Worm (Caenorhabditis elegans) whole organism, L2 larva: ENCODE measurements around the gene srbc-37.
A peak's percentile ranks its signal among the peaks of the same experiment; 100 is the strongest.

Experiments used
- C34F6.9 ChIP-seq: fragments of 150-350 bp; optimal IDR thresholded peaks from 2 replicates; lab custom pipeline; 2014; ENCODE audit warnings: missing biosample characterization, missing genetic modification characterization
- F13H6.1 ChIP-seq: sonication (generic microtip); optimal IDR thresholded peaks from 2 replicates; lab custom pipeline; 2016; ENCODE audit warnings: missing genetic modification characterization, missing compliant biosample characterization
- R02D3.7 ChIP-seq: fragments of 150-350 bp; optimal IDR thresholded peaks from 2 replicates; lab custom pipeline; 2014; ENCODE audit warnings: missing biosample characterization, missing genetic modification characterization
- Y55F3AM.14 ChIP-seq: fragments of 200-800 bp; sonication (Bioruptor generic); optimal IDR thresholded peaks from 2 replicates; lab custom pipeline; 2018; ENCODE audit warnings: mild to moderate bottlenecking, missing genetic modification characterization, missing compliant biosample characterization
- ZK546.5 ChIP-seq: sonication (generic microtip); optimal IDR thresholded peaks from 2 replicates; lab custom pipeline; 2017; ENCODE audit warnings: missing biosample characterization, missing genetic modification characterization
- alr-1 ChIP-seq: fragments of 150-350 bp; optimal IDR thresholded peaks from 2 replicates; lab custom pipeline; 2014; ENCODE audit warnings: missing biosample characterization, missing genetic modification characterization
- ama-1 ChIP-seq: fragments of 150-350 bp; optimal IDR thresholded peaks from 2 replicates; lab custom pipeline; 2018; ENCODE audit warnings: inconsistent platforms
- blmp-1 ChIP-seq: sonication (generic microtip); optimal IDR thresholded peaks from 2 replicates; lab custom pipeline; 2017; ENCODE audit warnings: missing genetic modification characterization, mild to moderate bottlenecking, missing compliant biosample characterization, antibody characterized with exemption, moderate library complexity; ENCODE audit not compliant: insufficient read depth
- ceh-16 ChIP-seq: fragments of 150-350 bp; optimal IDR thresholded peaks from 2 replicates; lab custom pipeline; 2014; ENCODE audit warnings: missing biosample characterization, missing genetic modification characterization
- ceh-82 ChIP-seq: fragments of 150-350 bp; optimal IDR thresholded peaks from 2 replicates; lab custom pipeline; 2014; ENCODE audit warnings: missing biosample characterization, missing genetic modification characterization
- crh-2 ChIP-seq: sonication (generic microtip); optimal IDR thresholded peaks from 2 replicates; lab custom pipeline; 2017; ENCODE audit warnings: missing biosample characterization, missing genetic modification characterization
- dmd-4 ChIP-seq: sonication (generic microtip); optimal IDR thresholded peaks from 2 replicates; lab custom pipeline; 2017; ENCODE audit warnings: missing biosample characterization, missing genetic modification characterization
- elt-1 ChIP-seq: fragments of 150-350 bp; optimal IDR thresholded peaks from 2 replicates; lab custom pipeline; 2014; ENCODE audit warnings: missing biosample characterization, missing genetic modification characterization
- elt-3 ChIP-seq: sonication (generic microtip); optimal IDR thresholded peaks from 2 replicates; lab custom pipeline; 2017; ENCODE audit warnings: missing biosample characterization, missing genetic modification characterization
- fos-1 ChIP-seq: fragments of 150-350 bp; optimal IDR thresholded peaks from 2 replicates; lab custom pipeline; 2014; ENCODE audit warnings: missing biosample characterization, missing genetic modification characterization
- gmeb-1 ChIP-seq: fragments of 150-350 bp; optimal IDR thresholded peaks from 2 replicates; lab custom pipeline; 2014; ENCODE audit warnings: missing biosample characterization, missing genetic modification characterization
- lin-11 ChIP-seq: fragments of 150-350 bp; sonication (generic microtip); optimal IDR thresholded peaks from 2 replicates; lab custom pipeline; 2014; ENCODE audit warnings: missing biosample characterization, missing genetic modification characterization, inconsistent platforms, mixed read lengths
- lin-13 ChIP-seq: fragments of 150-350 bp; optimal IDR thresholded peaks from 2 replicates; lab custom pipeline; 2014; ENCODE audit warnings: missing biosample characterization, missing genetic modification reagents, missing genetic modification characterization
- lsy-2 ChIP-seq, 2 experiments: fragments of 150-350 bp in 1 of 2; sonication (generic microtip) in 1 of 2; optimal IDR thresholded peaks; 2 replicates each; lab custom pipeline; 2014 to 2017; ENCODE audit warnings: missing biosample characterization in 2 of 2, missing genetic modification characterization in 2 of 2
- mab-5 ChIP-seq: fragments of 150-350 bp; optimal IDR thresholded peaks from 2 replicates; lab custom pipeline; 2014; ENCODE audit warnings: missing biosample characterization, missing genetic modification characterization
- mbf-1 ChIP-seq: sonication (generic microtip); optimal IDR thresholded peaks from 2 replicates; lab custom pipeline; 2017; ENCODE audit warnings: missing biosample characterization, missing genetic modification characterization
- mdl-1 ChIP-seq, 2 experiments: fragments of 150-350 bp in 1 of 2; sonication (generic microtip) in 1 of 2; optimal IDR thresholded peaks; 2 replicates each; lab custom pipeline; 2017; ENCODE audit warnings: missing biosample characterization in 2 of 2, missing genetic modification characterization in 2 of 2
- nhr-10 ChIP-seq: sonication (generic microtip); optimal IDR thresholded peaks from 2 replicates; lab custom pipeline; 2017; ENCODE audit warnings: missing biosample characterization, missing genetic modification characterization
- nhr-11 ChIP-seq: fragments of 150-350 bp; optimal IDR thresholded peaks from 2 replicates; lab custom pipeline; 2014; ENCODE audit warnings: missing biosample characterization, missing genetic modification characterization
- nhr-12 ChIP-seq: fragments of 150-350 bp; optimal IDR thresholded peaks from 2 replicates; lab custom pipeline; 2014; ENCODE audit warnings: missing biosample characterization, missing genetic modification characterization
- nhr-129 ChIP-seq: fragments of 150-350 bp; optimal IDR thresholded peaks from 2 replicates; lab custom pipeline; 2014; ENCODE audit warnings: missing biosample characterization, missing genetic modification characterization
- nhr-21 ChIP-seq: fragments of 150-350 bp; optimal IDR thresholded peaks from 2 replicates; lab custom pipeline; 2014; ENCODE audit warnings: missing biosample characterization, missing genetic modification characterization
- nhr-23 ChIP-seq: fragments of 150-350 bp; optimal IDR thresholded peaks from 2 replicates; lab custom pipeline; 2014; ENCODE audit warnings: missing biosample characterization, missing genetic modification reagents, missing genetic modification characterization
- nhr-237 ChIP-seq: fragments of 150-350 bp; optimal IDR thresholded peaks from 2 replicates; lab custom pipeline; 2014; ENCODE audit warnings: missing biosample characterization, missing genetic modification characterization
- nhr-25 ChIP-seq: fragments of 150-350 bp; sonication (generic microtip); optimal IDR thresholded peaks from 3 replicates; lab custom pipeline; 2014; ENCODE audit warnings: missing biosample characterization, missing genetic modification characterization
- nhr-6 ChIP-seq: fragments of 150-350 bp; optimal IDR thresholded peaks from 2 replicates; lab custom pipeline; 2014; ENCODE audit warnings: missing biosample characterization, missing genetic modification characterization
- nhr-77 ChIP-seq: fragments of 150-350 bp; optimal IDR thresholded peaks from 2 replicates; lab custom pipeline; 2014; ENCODE audit warnings: missing biosample characterization, missing genetic modification characterization
- peb-1 ChIP-seq: fragments of 150-350 bp; optimal IDR thresholded peaks from 2 replicates; lab custom pipeline; 2014; ENCODE audit warnings: missing biosample characterization, missing genetic modification characterization
- sem-4 ChIP-seq: fragments of 150-350 bp; optimal IDR thresholded peaks from 2 replicates; lab custom pipeline; 2014; ENCODE audit warnings: missing biosample characterization, missing genetic modification reagents, missing genetic modification characterization
- skn-1 ChIP-seq: sonication (generic microtip); optimal IDR thresholded peaks from 2 replicates; lab custom pipeline; 2017; ENCODE audit warnings: missing biosample characterization, missing genetic modification characterization
- sma-3 ChIP-seq: sonication (generic microtip); optimal IDR thresholded peaks from 2 replicates; lab custom pipeline; 2016; ENCODE audit warnings: missing genetic modification reagents, missing genetic modification characterization, missing compliant biosample characterization
- sma-9 ChIP-seq, 2 experiments: fragments of 150-350 bp in 1 of 2; sonication (generic microtip) in 1 of 2; optimal IDR thresholded peaks; 2 replicates each; lab custom pipeline; 2014 to 2016; ENCODE audit warnings: missing genetic modification characterization in 2 of 2, mild to moderate bottlenecking in 1 of 2, missing biosample characterization in 1 of 2, missing compliant biosample characterization in 1 of 2, missing genetic modification reagents in 1 of 2, moderate library complexity in 1 of 2
- snpc-4 ChIP-seq: fragments of 150-350 bp; optimal IDR thresholded peaks from 2 replicates; lab custom pipeline; 2014; ENCODE audit warnings: missing biosample characterization, missing genetic modification characterization
- unc-39 ChIP-seq: fragments of 150-350 bp; optimal IDR thresholded peaks from 2 replicates; lab custom pipeline; 2014; ENCODE audit warnings: missing biosample characterization, missing genetic modification characterization
- unc-55 ChIP-seq: fragments of 150-350 bp; sonication (generic microtip); optimal IDR thresholded peaks from 3 replicates; lab custom pipeline; 2014; ENCODE audit warnings: missing biosample characterization, missing genetic modification reagents, missing genetic modification characterization
- unc-62 ChIP-seq: fragments of 150-350 bp; optimal IDR thresholded peaks from 2 replicates; lab custom pipeline; 2014; ENCODE audit warnings: missing biosample characterization, missing genetic modification reagents, missing genetic modification characterization
- ztf-1 ChIP-seq: fragments of 200-800 bp; sonication (Bioruptor generic); conservative IDR thresholded peaks from 2 replicates; pipeline ENCODE4 v1.3.6; 2022; ENCODE audit warnings: missing genetic modification characterization, missing compliant biosample characterization
- ztf-11 ChIP-seq: sonication (generic microtip); optimal IDR thresholded peaks from 2 replicates; lab custom pipeline; 2017; ENCODE audit warnings: missing biosample characterization, missing genetic modification characterization
- ztf-4 ChIP-seq: fragments of 150-350 bp; optimal IDR thresholded peaks from 2 replicates; lab custom pipeline; 2014; ENCODE audit warnings: missing biosample characterization, missing genetic modification characterization

Gene srbc-37

ce11 chrV:727484-728351, 25.4 kb downstream of the srbc-37 start, which contains the start of the genes icl-1 and srh-2:
TSS of gene icl-1 (minus strand) at chrV:728004.
TSS of gene srh-2 (plus strand) at chrV:728301.
- TF ChIP-seq Y55F3AM.14 (GFP tag; lab: Kevin White, UChicago) (peak; percentile 81), unc-39 (tag; lab: Kevin White, UChicago) (no peak), sma-9 (GFP tag; optimal IDR thresholded peaks at IDR 0.05; lab: Kevin White, UChicago) (peak; percentile 84), sma-9 (tag; optimal IDR thresholded peaks at IDR 0.05; lab: Kevin White, UChicago) (no peak), blmp-1 (peak; percentile 22), crh-2 (tag; lab: Kevin White, UChicago) (peak; percentile 68), nhr-6 (tag; lab: Kevin White, UChicago) (peak; percentile 10), nhr-21 (tag; lab: Kevin White, UChicago) (peak; percentile 54), F13H6.1 (tag; lab: Kevin White, UChicago) (peak; percentile 83), ceh-16 (no peak), nhr-25 (tag; lab: Kevin White, UChicago) (peak; percentile 12), mab-5 (tag; lab: Kevin White, UChicago) (peak; percentile 34), nhr-12 (tag; lab: Kevin White, UChicago) (no peak), gmeb-1 (tag; lab: Kevin White, UChicago) (peak; percentile 21), ceh-82 (tag; lab: Kevin White, UChicago) (no peak), sma-3 (GFP tag; lab: Kevin White, UChicago) (peak; percentile 66), elt-1 (tag; lab: Kevin White, UChicago) (no peak), unc-62 (GFP tag; lab: Kevin White, UChicago) (peak; percentile 28), lin-13 (GFP tag; lab: Kevin White, UChicago) (peak; percentile 48), R02D3.7 (tag; lab: Kevin White, UChicago) (no peak), snpc-4 (no peak), nhr-11 (tag; lab: Kevin White, UChicago) (no peak), sem-4 (tag; lab: Kevin White, UChicago) (peak; percentile 10), ZK546.5 (no peak), lin-11 (tag; lab: Kevin White, UChicago) (peak; percentile 42), nhr-129 (peak; percentile 78), lsy-2 (tag; optimal IDR thresholded peaks at IDR 0.05; lab: Kevin White, UChicago) (peak; percentile 4 to 54), peb-1 (no peak), ztf-1 (GFP tag; lab: Robert Waterston, UW) (0 out of 2 replicates have a peak, but pooled peaks have one; percentile 14), fos-1 (peak; percentile 22), mdl-1 (tag; optimal IDR thresholded peaks at IDR 0.05; lab: Kevin White, UChicago) (peak in 1 of 2 experiments; percentile 21), ama-1 (lab: Kevin White, UChicago) (peak; percentile 96), nhr-23 (tag; lab: Kevin White, UChicago) (no peak), nhr-77 (tag; lab: Kevin White, UChicago) (no peak), nhr-10 (tag; lab: Kevin White, UChicago) (peak; percentile 19), dmd-4 (tag; lab: Kevin White, UChicago) (no peak), ztf-4 (peak; percentile 65)
- TF ChIP-seq, all 48 proteins: peak for 23

ce11 chrV:728822-729493, 26.6 kb downstream of the srbc-37 start:
- no peak for TF ChIP-seq ztf-11 (tag; lab: Kevin White, UChicago)
- TF ChIP-seq skn-1 (tag; lab: Kevin White, UChicago) = no peak
- no peak for TF ChIP-seq ZK546.5
- TF ChIP-seq dmd-4 (tag; lab: Kevin White, UChicago) = no peak
- no peak for TF ChIP-seq unc-39 (tag; lab: Kevin White, UChicago)
- peak in 1 of 2 experiments; percentile 61 for TF ChIP-seq lsy-2 (tag; optimal IDR thresholded peaks at IDR 0.05; lab: Kevin White, UChicago)
- no peak for TF ChIP-seq peb-1
- TF ChIP-seq ztf-4 = peak; percentile 61
- TF ChIP-seq mab-5 (tag; lab: Kevin White, UChicago) = peak; percentile 56
- TF ChIP-seq sma-3 (GFP tag; lab: Kevin White, UChicago) = peak; percentile 3
- no peak for TF ChIP-seq nhr-12 (tag; lab: Kevin White, UChicago)
- peak; percentile 79 for TF ChIP-seq Y55F3AM.14 (GFP tag; lab: Kevin White, UChicago)
- TF ChIP-seq R02D3.7 (tag; lab: Kevin White, UChicago) = no peak
- TF ChIP-seq C34F6.9 (tag; lab: Kevin White, UChicago) = peak; percentile 10
- TF ChIP-seq nhr-129 = peak; percentile 89
- TF ChIP-seq sma-9 (GFP tag; optimal IDR thresholded peaks at IDR 0.05; lab: Kevin White, UChicago) = peak; percentile 88
- no peak for TF ChIP-seq sma-9 (tag; optimal IDR thresholded peaks at IDR 0.05; lab: Kevin White, UChicago)
- no peak for TF ChIP-seq nhr-237 (tag; lab: Kevin White, UChicago)
- TF ChIP-seq ama-1 (lab: Kevin White, UChicago) = peak; percentile 74
- peak; percentile 82 for TF ChIP-seq nhr-21 (tag; lab: Kevin White, UChicago)
- peak; percentile 49 for TF ChIP-seq nhr-6 (tag; lab: Kevin White, UChicago)
- TF ChIP-seq elt-1 (tag; lab: Kevin White, UChicago) = no peak
- TF ChIP-seq unc-55 (GFP tag; lab: Kevin White, UChicago) = no peak
- TF ChIP-seq elt-3 (tag; lab: Kevin White, UChicago) = no peak
- no peak for TF ChIP-seq nhr-25 (tag; lab: Kevin White, UChicago)
- TF ChIP-seq fos-1 = no peak
- no peak for TF ChIP-seq ztf-1 (GFP tag; lab: Robert Waterston, UW)
- TF ChIP-seq mdl-1 (tag; optimal IDR thresholded peaks at IDR 0.05; lab: Kevin White, UChicago) = peak in 1 of 2 experiments; percentile 4
- TF ChIP-seq mbf-1 (tag; lab: Kevin White, UChicago) = no peak
- TF ChIP-seq ceh-82 (tag; lab: Kevin White, UChicago) = no peak
- peak; percentile 21 for TF ChIP-seq sem-4 (tag; lab: Kevin White, UChicago)
- peak; percentile 65 for TF ChIP-seq crh-2 (tag; lab: Kevin White, UChicago)
- TF ChIP-seq alr-1 (tag; lab: Kevin White, UChicago) = no peak
- TF ChIP-seq lin-13 (GFP tag; lab: Kevin White, UChicago) = peak; percentile 42
- TF ChIP-seq F13H6.1 (tag; lab: Kevin White, UChicago) = peak; percentile 76
